Worm (Caenorhabditis elegans): Measurements from ENCODE around the gene C31C9.7.

ce11 chrII:13695343-13696332 is 26.7 kb downstream of the C31C9.7 start, which contains the start of gene kqt-3:
- TF ChIP-seq ama-1 (optimal IDR thresholded peaks at IDR 0.05) (no peak), nhr-237 (tag; optimal IDR thresholded peaks at IDR 0.05) (no peak), lsy-12 (tag; optimal IDR thresholded peaks at IDR 0.05) (no peak)
